Worm (Caenorhabditis elegans) whole organism, L2 larva: Measurements from ENCODE around the gene C40H1.3.

Source experiments
- egl-27 ChIP-seq: sonication (generic microtip); optimal IDR thresholded peaks from 3 replicates; lab custom pipeline; 2017; ENCODE audit warnings: missing biosample characterization, missing genetic modification reagents, missing genetic modification characterization
- fos-1 ChIP-seq: fragments of 150-350 bp; optimal IDR thresholded peaks from 2 replicates; lab custom pipeline; 2014; ENCODE audit warnings: missing biosample characterization, missing genetic modification characterization
- nhr-21 ChIP-seq: fragments of 150-350 bp; optimal IDR thresholded peaks from 2 replicates; lab custom pipeline; 2014; ENCODE audit warnings: missing biosample characterization, missing genetic modification characterization
- nhr-237 ChIP-seq: fragments of 150-350 bp; optimal IDR thresholded peaks from 2 replicates; lab custom pipeline; 2014; ENCODE audit warnings: missing biosample characterization, missing genetic modification characterization
- snpc-4 ChIP-seq: fragments of 150-350 bp; optimal IDR thresholded peaks from 2 replicates; lab custom pipeline; 2014; ENCODE audit warnings: missing biosample characterization, missing genetic modification characterization
- unc-39 ChIP-seq: fragments of 150-350 bp; optimal IDR thresholded peaks from 2 replicates; lab custom pipeline; 2014; ENCODE audit warnings: missing biosample characterization, missing genetic modification characterization
- unc-62 ChIP-seq: fragments of 150-350 bp; optimal IDR thresholded peaks from 2 replicates; lab custom pipeline; 2014; ENCODE audit warnings: missing biosample characterization, missing genetic modification reagents, missing genetic modification characterization

DNA sequence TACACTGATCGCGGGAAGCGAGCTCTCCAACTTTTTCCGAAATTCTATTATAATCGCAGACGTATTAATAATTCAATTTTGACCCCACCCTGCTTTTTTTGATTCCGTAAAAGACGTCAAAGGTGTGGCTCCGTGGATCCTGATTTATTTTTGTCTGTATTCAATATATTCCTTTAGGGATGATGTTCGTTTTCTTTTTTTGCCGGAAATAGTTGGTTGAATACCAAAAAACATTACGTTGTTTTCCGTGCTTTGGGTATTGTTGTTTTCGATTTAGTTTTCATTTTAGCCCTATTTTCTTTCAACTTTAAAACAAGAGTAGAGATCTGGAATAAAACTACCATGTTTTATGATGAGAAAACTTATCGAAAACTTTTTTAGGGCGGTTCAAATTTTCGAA, 47.5 kb upstream of the C40H1.3 start:
- no peak for TF ChIP-seq nhr-21
- no peak for TF ChIP-seq egl-27 (tag; lab: Kevin White, UChicago)
- TF ChIP-seq unc-62 (GFP tag; lab: Kevin White, UChicago): no peak
- TF ChIP-seq snpc-4 (tag; lab: Kevin White, UChicago): no peak
- no peak for TF ChIP-seq unc-39
- no peak for TF ChIP-seq nhr-237
- TF ChIP-seq fos-1 (tag; lab: Kevin White, UChicago): no peak
